Fruit fly (Drosophila melanogaster) whole organism: ENCODE measurements around the gene CG33654.

Experiments used
- CG8478 ChIP-seq: fragments of >200 bp; optimal IDR thresholded peaks from 2 replicates; lab custom pipeline; 2018; ENCODE audit warnings: inconsistent platforms
- Dll ChIP-seq: fragments of >200 bp; optimal IDR thresholded peaks from 2 replicates; lab custom pipeline; 2017
- EcR ChIP-seq, 2 experiments: fragments of >200 bp; optimal IDR thresholded peaks; 2 replicates each; lab custom pipeline; 2017; ENCODE audit warnings: missing biosample characterization in 2 of 2, missing genetic modification characterization in 2 of 2, missing genetic modification reagents in 2 of 2
- pan ChIP-seq: fragments of >200 bp; optimal IDR thresholded peaks from 2 replicates; lab custom pipeline; 2017
- psq ChIP-seq: fragments of >200 bp; optimal IDR thresholded peaks from 2 replicates; lab custom pipeline; 2017
- usp ChIP-seq: fragments of >200 bp; optimal IDR thresholded peaks from 2 replicates; lab custom pipeline; 2017; ENCODE audit warnings: missing biosample characterization, missing genetic modification characterization, mixed read lengths

The CG33654 gene

DNA sequence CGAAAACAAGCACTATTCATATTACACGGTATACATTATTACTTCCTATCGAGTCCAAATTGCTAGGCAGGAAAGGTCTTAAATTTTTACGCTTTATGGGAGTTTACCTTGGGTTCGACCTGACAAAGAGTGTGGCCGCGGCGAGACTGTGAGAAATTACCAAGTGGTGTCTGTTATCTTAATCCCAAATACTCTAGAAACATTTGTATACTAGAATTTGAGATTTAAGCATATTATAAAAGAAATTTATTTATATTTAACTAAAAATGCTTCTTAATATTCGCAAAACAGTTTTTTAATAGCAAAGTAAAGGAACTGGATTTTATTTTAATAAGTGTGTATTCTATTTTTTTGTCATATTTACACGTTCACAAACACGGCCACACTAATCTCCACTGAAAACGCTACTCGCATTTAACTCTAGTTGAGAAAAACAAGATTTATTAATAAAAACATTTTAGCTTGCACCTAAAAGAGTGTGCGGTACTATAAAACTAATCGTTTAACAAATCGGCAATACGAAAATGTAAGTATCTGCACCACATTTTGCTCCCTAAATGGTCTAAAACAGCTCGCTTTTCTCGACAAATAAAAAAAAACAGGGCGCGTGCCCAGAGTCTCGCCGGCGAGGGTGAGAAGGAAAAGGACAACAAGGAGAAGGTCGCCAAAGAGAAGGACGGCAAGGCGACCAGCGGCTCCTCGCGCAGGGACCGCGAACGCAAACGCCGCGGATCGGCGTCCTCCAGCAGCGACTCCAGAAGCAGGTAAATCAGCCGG, 31.2 kb downstream of the CG33654 start, which contains the start of the genes mura and RnpS1:
TSS of gene mura (minus strand) at position 148 of the 777 bp plus-strand sequence.
TSS of gene RnpS1 (plus strand) at position 376 of the 777 bp plus-strand sequence.
- no peak for TF ChIP-seq EcR (GFP tag; optimal IDR thresholded peaks at IDR 0.05; lab: Kevin White, UChicago)
- TF ChIP-seq psq (lab: Kevin White, UChicago): no peak
- TF ChIP-seq pan (lab: Kevin White, UChicago): no peak
- no peak for TF ChIP-seq usp

DNA sequence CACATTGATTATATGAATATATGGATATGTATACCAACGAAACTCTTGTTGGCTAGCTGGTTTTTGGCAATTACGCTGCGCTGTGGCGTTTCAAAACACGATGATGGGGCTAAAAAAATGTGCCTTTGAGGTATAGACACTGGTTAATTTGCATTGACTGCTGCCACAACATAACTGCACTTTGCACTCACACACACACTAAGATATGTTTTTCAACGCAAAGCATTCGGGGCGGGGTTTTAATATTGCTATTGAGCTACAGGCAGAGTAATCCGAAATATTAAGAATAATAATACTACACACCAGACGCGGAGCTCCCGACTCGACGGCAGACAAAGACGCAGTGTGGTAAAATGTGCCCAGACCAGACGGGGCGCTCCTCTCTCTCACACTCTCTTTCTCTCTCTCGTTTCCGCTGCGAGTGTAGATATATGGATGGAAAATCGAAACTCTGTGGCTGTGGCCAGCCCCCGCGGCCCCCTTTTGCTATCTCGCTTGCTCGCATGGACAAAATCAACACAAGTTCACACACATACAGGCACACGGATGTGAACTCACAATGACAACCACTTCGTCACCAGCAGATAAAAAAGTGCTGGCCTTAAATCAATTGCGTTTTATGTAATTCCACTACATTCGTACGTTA, 31.9 kb downstream of the CG33654 start:
- TF ChIP-seq usp: no peak
- no peak for TF ChIP-seq EcR (GFP tag; optimal IDR thresholded peaks at IDR 0.05; lab: Kevin White, UChicago)
- no peak for TF ChIP-seq psq (lab: Kevin White, UChicago)
- TF ChIP-seq Dll: peak; percentile 93
- TF ChIP-seq pan (lab: Kevin White, UChicago): no peak

- TF ChIP-seq Dll (no peak), usp (no peak)
These were observed 32.6 kb downstream of the CG33654 start for dm6 chr3R:9550265-9551012.

- TF ChIP-seq pan (lab: Kevin White, UChicago) (no peak), CG8478 (lab: Kevin White, UChicago) (no peak), EcR (GFP tag; optimal IDR thresholded peaks at IDR 0.05; lab: Kevin White, UChicago) (no peak), psq (lab: Kevin White, UChicago) (no peak), Dll (no peak), usp (no peak)
These were observed 34.3 kb downstream of the CG33654 start for dm6 chr3R:9548769-9549168.

- TF ChIP-seq Dll (no peak), pan (lab: Kevin White, UChicago) (no peak), CG8478 (lab: Kevin White, UChicago) (no peak), usp (no peak), EcR (GFP tag; optimal IDR thresholded peaks at IDR 0.05; lab: Kevin White, UChicago) (no peak), psq (lab: Kevin White, UChicago) (no peak)
These were observed 36.1 kb downstream of the CG33654 start for dm6 chr3R:9546808-9547381.

DNA sequence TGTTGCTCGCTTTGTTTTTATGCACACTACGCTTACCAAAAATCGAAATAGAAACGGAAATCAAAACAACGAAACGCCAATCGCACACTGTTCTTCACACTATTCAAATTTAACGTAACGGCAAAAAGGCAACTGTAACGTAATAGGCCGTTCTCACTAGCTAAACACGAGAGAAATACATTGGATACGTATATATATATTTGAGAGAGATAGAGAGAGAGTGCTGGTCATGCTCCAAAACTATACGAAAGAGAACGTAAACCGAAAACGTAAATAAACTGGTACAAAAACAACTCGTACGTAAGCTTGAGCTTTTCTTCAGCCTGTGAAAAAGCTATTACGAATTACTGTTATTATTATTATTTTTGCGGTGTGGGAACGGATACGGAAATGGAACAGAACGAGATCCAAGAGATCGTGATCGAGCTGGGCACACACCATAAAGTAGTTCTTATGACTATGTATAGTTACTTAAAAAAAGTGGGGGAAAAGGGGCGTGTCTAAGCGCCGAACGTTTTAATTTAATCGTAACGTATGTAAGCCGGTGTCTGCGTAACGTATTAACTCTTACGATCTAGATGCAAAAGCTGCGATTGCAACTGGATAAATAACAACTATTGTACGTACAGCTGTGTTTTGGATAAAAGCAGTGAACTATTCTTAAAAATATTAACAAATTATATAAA, 39.4 kb downstream of the CG33654 start:
- TF ChIP-seq psq (lab: Kevin White, UChicago): no peak
- TF ChIP-seq pan (lab: Kevin White, UChicago): no peak
- TF ChIP-seq Dll: no peak
- no peak for TF ChIP-seq CG8478 (lab: Kevin White, UChicago)
- TF ChIP-seq usp: no peak
- TF ChIP-seq EcR (GFP tag; optimal IDR thresholded peaks at IDR 0.05; lab: Kevin White, UChicago): no peak

DNA sequence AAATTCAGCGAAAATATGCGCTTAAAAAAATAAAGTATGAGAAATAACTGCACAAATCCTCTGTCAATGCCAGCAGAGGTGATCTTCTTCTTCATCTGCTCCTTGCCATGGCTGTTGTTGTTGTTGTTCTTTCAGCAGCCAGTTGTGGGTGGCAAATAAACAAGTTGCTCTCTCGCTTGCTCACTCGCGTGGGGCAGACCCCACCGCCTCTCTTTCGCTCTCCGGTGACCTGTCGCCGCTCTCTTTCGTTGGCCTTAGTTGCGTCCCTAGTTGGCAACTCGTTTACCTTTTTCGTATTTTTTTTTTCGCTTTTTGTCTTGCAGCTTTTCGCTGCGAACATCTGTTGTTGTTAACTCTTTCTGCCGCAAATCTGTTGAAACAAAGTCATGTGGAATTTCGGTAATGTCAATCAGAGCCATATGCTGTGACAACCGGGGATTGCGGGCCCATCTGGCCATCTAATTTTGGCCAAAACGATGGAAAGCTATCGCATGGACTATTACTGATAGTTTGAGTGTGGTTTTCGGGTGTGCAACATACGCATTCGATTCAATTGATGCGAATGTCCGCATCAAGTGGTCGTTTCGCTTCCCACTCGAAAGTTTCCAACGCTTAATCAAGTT, 48.3 kb downstream of the CG33654 start:
- TF ChIP-seq EcR (GFP tag; optimal IDR thresholded peaks at IDR 0.05; lab: Kevin White, UChicago) (no peak), psq (lab: Kevin White, UChicago) (no peak), CG8478 (lab: Kevin White, UChicago) (no peak), pan (lab: Kevin White, UChicago) (no peak), Dll (no peak), usp (no peak)

DNA sequence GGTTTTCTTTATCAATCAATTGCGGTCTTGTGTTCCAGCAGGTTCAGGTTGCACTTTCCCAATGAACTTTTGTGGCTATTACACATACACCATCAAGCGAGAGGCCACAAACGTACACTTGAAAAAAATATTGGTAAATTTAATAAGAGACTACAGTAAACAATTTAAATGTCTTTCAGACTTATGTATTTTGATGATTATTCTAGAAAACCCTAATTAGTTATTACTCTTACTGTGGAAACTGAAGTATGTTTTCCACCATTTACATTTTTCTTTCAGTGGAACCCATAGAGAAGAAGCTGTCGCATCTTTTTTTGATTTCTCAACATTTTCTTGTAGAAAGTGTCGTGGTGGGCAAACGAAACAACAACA, 48.9 kb downstream of the CG33654 start:
- TF ChIP-seq EcR (GFP tag; optimal IDR thresholded peaks at IDR 0.05; lab: Kevin White, UChicago): no peak
- no peak for TF ChIP-seq Dll
- no peak for TF ChIP-seq CG8478 (lab: Kevin White, UChicago)
- TF ChIP-seq usp: no peak
- no peak for TF ChIP-seq pan (lab: Kevin White, UChicago)
- TF ChIP-seq psq (lab: Kevin White, UChicago): no peak

DNA sequence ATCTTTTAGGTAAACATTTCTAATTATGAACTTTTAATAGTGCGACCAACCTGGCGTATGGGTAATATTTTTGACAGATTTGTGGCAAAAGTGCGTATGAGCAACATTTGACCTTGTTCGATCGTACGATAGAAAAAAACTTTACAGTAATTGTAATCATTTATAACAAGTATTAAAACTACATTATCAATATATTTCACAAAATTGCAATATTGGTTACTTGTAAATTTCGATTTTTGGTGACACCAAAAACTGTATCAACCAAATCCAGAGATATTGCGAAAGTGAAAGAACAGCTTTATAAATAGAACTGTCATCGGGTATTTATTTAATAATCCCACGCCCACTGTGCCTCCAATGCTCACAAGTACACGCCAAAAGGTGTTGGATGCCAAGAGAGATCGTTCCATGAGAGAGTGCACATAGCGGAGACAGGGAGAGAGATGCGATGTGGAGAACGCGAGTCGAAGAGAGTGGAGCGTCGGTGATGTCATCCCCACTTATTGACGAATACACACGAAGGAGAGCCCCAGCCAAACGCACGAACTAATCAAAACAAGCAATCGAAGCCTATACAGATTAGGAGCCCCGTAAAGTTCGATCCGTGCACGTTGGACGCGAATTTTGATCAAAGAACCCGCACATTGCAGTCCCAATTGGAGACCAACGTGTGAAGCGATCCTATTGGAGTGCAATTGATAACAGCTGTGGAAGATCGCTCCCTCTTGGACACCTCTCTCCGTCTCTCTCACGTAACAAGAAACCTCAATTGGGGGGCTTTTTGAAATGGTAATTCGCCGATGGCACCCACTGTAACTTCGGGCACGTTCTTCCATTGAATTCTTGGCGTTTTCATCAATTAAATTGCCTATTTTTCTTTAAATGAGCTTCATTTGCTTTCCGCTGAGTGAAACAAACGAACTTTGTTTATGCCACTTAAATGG, 49.6 kb downstream of the CG33654 start:
- no peak for TF ChIP-seq EcR (GFP tag; optimal IDR thresholded peaks at IDR 0.05; lab: Kevin White, UChicago)
- no peak for TF ChIP-seq psq (lab: Kevin White, UChicago)
- TF ChIP-seq pan (lab: Kevin White, UChicago): no peak
- no peak for TF ChIP-seq CG8478 (lab: Kevin White, UChicago)
- TF ChIP-seq usp: no peak
- TF ChIP-seq Dll: peak; percentile 91
